Fruit fly (Drosophila melanogaster): ENCODE data around the gene Ccdc39.
A peak's percentile ranks its signal among the peaks of the same experiment; 100 is the strongest.

Gene Ccdc39

DNA sequence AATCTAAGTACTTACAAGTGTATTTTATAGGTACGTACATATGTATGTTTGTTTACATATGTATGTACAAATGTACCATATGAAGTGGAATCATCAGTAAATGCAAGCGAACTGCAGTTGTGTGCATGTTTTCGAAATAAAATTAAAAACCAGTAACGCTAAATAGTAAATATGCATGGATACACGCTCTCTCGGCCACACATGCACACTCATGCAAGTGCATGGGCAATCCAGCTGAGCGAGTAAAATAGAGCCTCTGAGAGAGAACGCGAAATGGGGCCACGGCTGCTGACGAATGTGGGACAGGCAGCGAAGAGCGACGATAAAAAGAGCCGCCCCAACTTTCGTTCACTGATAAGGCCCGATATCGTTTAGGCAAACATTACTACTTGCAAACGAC is 23.1 kb upstream of the Ccdc39 start:
- TF ChIP-seq CG15710 (tag; optimal IDR thresholded peaks at IDR 0.05) (no peak), CG14655 (GFP tag; optimal IDR thresholded peaks at IDR 0.05) (no peak), EcR (GFP tag; optimal IDR thresholded peaks at IDR 0.05) (peak; percentile 73)

DNA sequence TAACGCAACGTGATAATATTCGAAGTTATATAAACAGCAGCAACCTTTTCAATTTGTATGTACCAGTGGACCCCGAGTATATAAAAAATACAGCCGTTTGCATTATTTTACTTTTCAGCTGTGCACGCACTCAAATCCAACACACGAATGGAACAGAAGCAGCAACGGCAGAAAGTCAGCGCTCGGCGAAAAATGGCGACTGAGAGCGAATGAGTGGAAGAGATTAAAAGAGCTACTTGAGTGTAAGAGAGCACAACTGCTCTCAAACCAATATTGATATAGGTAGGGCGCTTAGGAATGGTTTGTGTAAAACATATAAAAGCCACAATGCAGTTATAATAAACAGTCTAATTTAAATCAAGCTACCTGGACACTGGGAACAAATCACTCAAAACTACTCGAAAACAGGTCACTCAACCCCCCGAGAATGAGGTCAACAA is 21.8 kb upstream of the Ccdc39 start:
- TF ChIP-seq CG10348 (GFP tag; IDR thresholded peaks at IDR 0.05): no peak
- peak; percentile 13 for TF ChIP-seq CG34367 (tag; optimal IDR thresholded peaks at IDR 0.05)
- TF ChIP-seq rn (GFP tag; IDR thresholded peaks at IDR 0.05): no peak
- 0 out of 3 replicates have a peak, but pooled peaks have one; percentile 15 for TF ChIP-seq CG4496 (GFP tag; IDR thresholded peaks at IDR 0.05)
- no peak for TF ChIP-seq D1 (tag; optimal IDR thresholded peaks at IDR 0.05)
- no peak for TF ChIP-seq CG15710 (tag; optimal IDR thresholded peaks at IDR 0.05)
- TF ChIP-seq CG8301 (tag; optimal IDR thresholded peaks at IDR 0.05): no peak
- peak; percentile 57 for TF ChIP-seq Snoo (tag; optimal IDR thresholded peaks at IDR 0.05)
- TF ChIP-seq CG8159 (tag; optimal IDR thresholded peaks at IDR 0.05): peak; percentile 3
- TF ChIP-seq EcR (GFP tag; optimal IDR thresholded peaks at IDR 0.05): peak; percentile 96
- no peak for TF ChIP-seq CG14655 (GFP tag; optimal IDR thresholded peaks at IDR 0.05)
- no peak for TF ChIP-seq CG9948 (tag; optimal IDR thresholded peaks at IDR 0.05)
- TF ChIP-seq CG32121 (GFP tag; IDR thresholded peaks at IDR 0.05): 0 out of 2 replicates have a peak, but pooled peaks have one; percentile 11
- TF ChIP-seq Pif1A (GFP tag; optimal IDR thresholded peaks at IDR 0.05): peak; percentile 43
- peak; percentile 27; the same call in 1 of the 2 replicates for TF ChIP-seq Ets98B (GFP tag; IDR thresholded peaks at IDR 0.05)
- TF ChIP-seq Pif1B (GFP tag; optimal IDR thresholded peaks at IDR 0.05): peak; percentile 77
- peak; percentile 10 for TF ChIP-seq CG17806 (tag; optimal IDR thresholded peaks at IDR 0.05)
- TF ChIP-seq CG13204 (GFP tag; optimal IDR thresholded peaks at IDR 0.05): peak; percentile 59
- TF ChIP-seq gl (tag; optimal IDR thresholded peaks at IDR 0.05): peak; percentile 23
- peak; percentile 74 for TF ChIP-seq CG12605 (GFP tag; IDR thresholded peaks at IDR 0.05)
- peak; percentile 19; the same call in 1 of the 3 replicates for TF ChIP-seq fd96Ca (GFP tag; IDR thresholded peaks at IDR 0.05)

DNA sequence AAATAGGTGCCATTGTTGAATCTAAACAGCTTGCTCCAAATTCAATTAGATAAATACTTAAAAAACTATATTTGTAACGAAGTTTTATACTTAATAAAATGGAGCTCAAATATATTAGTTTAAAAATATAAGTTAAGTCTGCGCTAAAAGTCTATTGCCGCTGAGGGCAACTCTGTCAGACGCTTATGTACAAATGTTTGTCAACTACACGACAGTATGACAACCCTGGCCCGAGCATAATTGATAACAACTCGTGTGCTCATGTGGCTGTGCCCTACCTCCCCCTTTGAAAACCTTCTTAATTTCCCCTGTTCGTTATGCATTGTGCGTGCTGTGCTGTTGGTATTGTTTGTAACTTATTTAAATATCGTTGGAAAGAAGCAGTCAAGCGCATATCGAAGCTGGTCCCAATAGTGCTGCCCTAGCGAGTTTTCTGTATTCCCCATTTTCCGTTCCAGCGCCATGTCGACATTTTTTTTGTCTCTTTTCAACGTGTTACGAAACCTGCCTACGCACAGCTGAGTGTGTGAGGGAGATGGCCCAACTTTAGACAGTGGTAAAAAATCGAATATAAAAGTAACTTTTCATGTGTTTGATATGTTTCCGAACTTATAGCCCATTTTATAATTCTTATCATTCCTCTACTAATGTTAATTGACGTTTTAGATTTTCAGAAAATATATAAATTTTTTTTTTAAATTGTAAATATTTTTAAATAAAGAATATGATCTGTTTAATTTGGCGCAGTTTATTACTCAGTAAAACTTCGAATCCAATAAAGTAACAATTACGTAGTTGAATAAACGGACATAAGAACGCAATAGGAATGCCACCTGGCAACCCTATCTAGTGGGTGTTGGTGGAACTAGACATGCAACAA is 20.5 kb upstream of the Ccdc39 start:
- TF ChIP-seq Pif1B (GFP tag; optimal IDR thresholded peaks at IDR 0.05) (no peak), D1 (tag; optimal IDR thresholded peaks at IDR 0.05) (no peak), CG17806 (tag; optimal IDR thresholded peaks at IDR 0.05) (peak; percentile 16), CG15710 (tag; optimal IDR thresholded peaks at IDR 0.05) (peak; percentile 46), EcR (GFP tag; optimal IDR thresholded peaks at IDR 0.05) (no peak), CG32121 (GFP tag; IDR thresholded peaks at IDR 0.05) (no peak), CG8159 (tag; optimal IDR thresholded peaks at IDR 0.05) (peak; percentile 62), CG8301 (tag; optimal IDR thresholded peaks at IDR 0.05) (peak; percentile 0), rn (GFP tag; IDR thresholded peaks at IDR 0.05) (no peak), Pif1A (GFP tag; optimal IDR thresholded peaks at IDR 0.05) (no peak), CG34367 (tag; optimal IDR thresholded peaks at IDR 0.05) (no peak), Ets98B (GFP tag; IDR thresholded peaks at IDR 0.05) (no peak), gl (tag; optimal IDR thresholded peaks at IDR 0.05) (no peak), fd96Ca (GFP tag; IDR thresholded peaks at IDR 0.05) (no peak), Snoo (tag; optimal IDR thresholded peaks at IDR 0.05) (no peak), CG9948 (tag; optimal IDR thresholded peaks at IDR 0.05) (peak; percentile 26), CG14655 (GFP tag; optimal IDR thresholded peaks at IDR 0.05) (peak; percentile 41), CG13204 (GFP tag; optimal IDR thresholded peaks at IDR 0.05) (no peak), CG12605 (GFP tag; IDR thresholded peaks at IDR 0.05) (no peak), CG10348 (GFP tag; IDR thresholded peaks at IDR 0.05) (no peak), CG4496 (GFP tag; IDR thresholded peaks at IDR 0.05) (no peak)

DNA sequence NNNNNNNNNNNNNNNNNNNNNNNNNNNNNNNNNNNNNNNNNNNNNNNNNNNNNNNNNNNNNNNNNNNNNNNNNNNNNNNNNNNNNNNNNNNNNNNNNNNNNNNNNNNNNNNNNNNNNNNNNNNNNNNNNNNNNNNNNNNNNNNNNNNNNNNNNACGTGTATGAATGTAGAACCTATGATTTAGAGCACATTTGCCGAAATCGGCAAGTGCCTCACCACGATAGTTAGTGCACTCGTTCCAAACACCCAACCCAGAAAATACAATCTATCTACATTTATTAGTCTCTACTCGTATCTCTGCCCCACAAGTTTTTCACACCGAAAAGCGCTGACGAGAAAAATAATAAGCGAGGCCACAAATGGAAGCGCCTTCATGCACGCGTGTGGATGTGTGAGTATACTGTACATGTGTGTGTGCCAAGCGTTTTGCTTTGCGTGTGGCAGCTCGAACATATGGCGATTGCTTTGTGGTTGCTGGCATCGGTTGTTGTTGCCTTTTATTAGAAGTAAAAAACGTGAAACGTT is 19.7 kb upstream of the Ccdc39 start:
- no peak for TF ChIP-seq gl (tag; optimal IDR thresholded peaks at IDR 0.05)
- TF ChIP-seq CG17806 (tag; optimal IDR thresholded peaks at IDR 0.05): no peak
- no peak for TF ChIP-seq CG10348 (GFP tag; IDR thresholded peaks at IDR 0.05)
- TF ChIP-seq fd96Ca (GFP tag; IDR thresholded peaks at IDR 0.05): 0 out of 3 replicates have a peak, but pooled peaks have one; percentile 20
- no peak for TF ChIP-seq EcR (GFP tag; optimal IDR thresholded peaks at IDR 0.05)
- no peak for TF ChIP-seq Pif1B (GFP tag; optimal IDR thresholded peaks at IDR 0.05)
- no peak for TF ChIP-seq CG32121 (GFP tag; IDR thresholded peaks at IDR 0.05)
- TF ChIP-seq CG15710 (tag; optimal IDR thresholded peaks at IDR 0.05): no peak

DNA sequence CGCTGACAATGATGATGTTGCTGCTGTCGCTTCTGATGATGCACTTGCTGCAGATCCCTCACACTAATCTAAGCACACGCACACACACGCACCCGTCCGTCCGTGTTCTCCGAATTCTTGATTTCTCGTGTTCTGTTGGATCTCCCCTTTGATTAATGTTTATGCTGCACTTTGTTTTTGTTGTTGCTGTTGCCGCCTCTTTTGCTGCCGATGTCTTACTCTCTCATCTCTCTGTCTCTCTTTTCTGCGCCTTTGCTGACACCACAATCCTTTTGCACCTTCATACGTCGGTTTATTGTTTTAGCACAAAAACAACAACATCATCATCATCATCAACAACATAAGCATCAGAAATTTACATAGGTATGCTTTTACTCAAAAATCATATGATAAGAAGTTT is 13.5 kb upstream of the Ccdc39 start:
- no peak for TF ChIP-seq gl (tag; optimal IDR thresholded peaks at IDR 0.05)
- no peak for TF ChIP-seq D1 (tag; optimal IDR thresholded peaks at IDR 0.05)
- TF ChIP-seq CG32121 (GFP tag; IDR thresholded peaks at IDR 0.05): no peak
- TF ChIP-seq CG34367 (tag; optimal IDR thresholded peaks at IDR 0.05): no peak
- TF ChIP-seq fd96Ca (GFP tag; IDR thresholded peaks at IDR 0.05): no peak
- TF ChIP-seq Snoo (tag; optimal IDR thresholded peaks at IDR 0.05): no peak
- TF ChIP-seq CG10348 (GFP tag; IDR thresholded peaks at IDR 0.05): no peak
- TF ChIP-seq CG4496 (GFP tag; IDR thresholded peaks at IDR 0.05): no peak

DNA sequence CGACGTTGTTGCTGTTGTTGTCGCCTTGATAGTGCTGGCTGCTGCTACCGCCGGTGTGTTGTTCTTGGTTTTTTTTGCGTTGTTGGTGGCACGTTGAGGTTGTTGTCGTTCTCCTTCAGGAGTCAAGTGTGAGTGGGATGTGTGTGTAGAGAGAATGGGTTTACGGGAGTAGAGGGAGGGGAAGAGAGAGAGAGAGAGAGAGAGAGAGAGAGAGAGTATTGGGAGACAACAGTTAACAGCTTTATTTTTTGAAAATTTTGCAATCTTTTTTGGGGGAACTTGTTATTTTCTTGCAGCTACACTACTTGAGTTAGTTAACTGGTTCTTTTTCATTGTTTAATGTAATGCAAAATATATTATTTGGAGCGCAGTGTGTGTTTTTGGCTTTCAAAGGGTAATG is 13.1 kb upstream of the Ccdc39 start:
- TF ChIP-seq EcR (GFP tag; optimal IDR thresholded peaks at IDR 0.05) (no peak), CG13204 (GFP tag; optimal IDR thresholded peaks at IDR 0.05) (no peak), CG34367 (tag; optimal IDR thresholded peaks at IDR 0.05) (no peak), Snoo (tag; optimal IDR thresholded peaks at IDR 0.05) (no peak), CG9948 (tag; optimal IDR thresholded peaks at IDR 0.05) (no peak), fd96Ca (GFP tag; IDR thresholded peaks at IDR 0.05) (no peak), CG17806 (tag; optimal IDR thresholded peaks at IDR 0.05) (no peak), CG12605 (GFP tag; IDR thresholded peaks at IDR 0.05) (no peak)
